Fruit fly (Drosophila melanogaster): ENCODE data around the gene JMJD6.
A peak's percentile ranks its signal among the peaks of the same experiment; 100 is the strongest.

The JMJD6 gene

DNA sequence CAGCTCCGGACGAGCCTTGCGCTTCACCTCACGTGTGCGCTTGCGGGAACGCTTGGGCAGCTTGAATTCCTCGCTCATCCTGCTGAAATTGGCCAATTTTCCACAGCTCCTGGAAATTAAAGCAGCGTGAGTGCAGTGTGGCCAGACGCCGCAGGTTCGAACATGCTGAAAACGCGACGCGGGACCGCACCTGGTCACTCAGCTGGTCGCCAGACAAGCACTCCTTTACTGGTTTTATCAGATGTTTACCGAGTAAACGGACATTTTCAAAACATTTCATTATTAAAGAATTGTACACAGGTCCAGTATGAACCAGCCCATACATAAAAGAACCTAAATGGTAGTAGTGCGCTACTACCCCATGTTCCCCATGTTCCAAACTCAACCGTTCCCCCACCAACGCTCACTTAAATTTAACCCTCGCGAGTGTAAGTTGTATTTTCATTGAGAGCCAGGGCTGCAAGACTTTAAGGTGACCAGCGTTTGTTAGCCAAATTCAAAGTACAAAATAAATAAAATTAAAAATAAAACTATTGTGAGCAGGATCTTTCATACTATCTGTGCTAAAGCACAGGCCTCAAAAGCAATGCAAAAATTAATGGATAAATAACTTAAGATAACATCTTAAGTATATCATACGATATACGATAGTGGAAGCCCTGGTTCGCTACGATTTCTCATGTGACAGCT, at the start of gene JMJD6, which contains the start of the genes CG7071 and Muted:
Gene JMJD6 (minus strand): TSS at position 154 of the 690 bp plus-strand sequence.
Gene CG7071 (plus strand): TSS at position 403 of the 690 bp plus-strand sequence.
Gene Muted (plus strand): TSS at position 403 of the 690 bp plus-strand sequence.
- peak; percentile 82 for TF ChIP-seq CG17801 (GFP tag; optimal IDR thresholded peaks at IDR 0.05; ENCODE audit: partially characterized antibody)

DNA sequence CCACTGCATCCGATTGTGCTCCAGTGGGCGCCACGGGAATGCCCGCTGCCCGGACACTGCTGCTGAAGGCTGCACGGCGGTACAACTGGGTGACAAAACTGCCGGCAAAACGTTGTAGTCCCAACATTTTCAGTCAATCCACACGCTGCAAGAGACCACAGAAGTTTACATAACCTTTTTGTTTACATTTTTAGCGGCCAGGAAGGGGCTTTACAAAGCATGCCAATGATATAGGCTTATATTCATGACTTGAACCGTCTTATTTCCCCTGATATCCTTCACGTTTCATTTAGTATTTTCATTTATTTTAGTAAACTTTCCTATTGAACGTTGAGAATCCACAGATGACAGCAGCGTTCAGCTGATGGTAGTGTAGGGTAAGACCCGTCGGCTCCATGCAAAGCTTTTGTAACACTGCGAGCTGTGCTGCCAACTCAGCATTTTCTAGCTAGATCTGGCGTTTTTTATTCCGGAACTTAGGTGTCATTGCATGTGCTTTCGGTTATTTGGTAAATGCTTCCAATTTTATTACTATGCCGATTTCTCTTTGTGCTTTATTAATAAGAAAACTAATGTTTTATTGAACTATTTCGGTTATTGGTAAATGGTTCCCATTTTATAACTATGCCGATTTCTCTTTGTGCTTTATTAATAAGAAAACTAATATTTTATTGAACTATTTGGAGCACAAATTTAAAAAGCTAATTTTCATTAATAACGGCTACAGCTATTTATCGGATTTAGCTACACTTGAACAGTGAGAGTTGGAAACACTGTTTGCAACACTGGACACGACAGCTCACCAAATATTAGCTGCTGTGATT, 48.6 kb upstream of the JMJD6 start, which contains the start of the genes CG13850 and lqfR:
Gene CG13850 (minus strand): TSS at position 379 of the 824 bp plus-strand sequence.
Gene lqfR (plus strand): TSS at position 765 of the 824 bp plus-strand sequence.
- TF ChIP-seq CG17801 (GFP tag; optimal IDR thresholded peaks at IDR 0.05; ENCODE audit: partially characterized antibody), result peak; percentile 50

DNA sequence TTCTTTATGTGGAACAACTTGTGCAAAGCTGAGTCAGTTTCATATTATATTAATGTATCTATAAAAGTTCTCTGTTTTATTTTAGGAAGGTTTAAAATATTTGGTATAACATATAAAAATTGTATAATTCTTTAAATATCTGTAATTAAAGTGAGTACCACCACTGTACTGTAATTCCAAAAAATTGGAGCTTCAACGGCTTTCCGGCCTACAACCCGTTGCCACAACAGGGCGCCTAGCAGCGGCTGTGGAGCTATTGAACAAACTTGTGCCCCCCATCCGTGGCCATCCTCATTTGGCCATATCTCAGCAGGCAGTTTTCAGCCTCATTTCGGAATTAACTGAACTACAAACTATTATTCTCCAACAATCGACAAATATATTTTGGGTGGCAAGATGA, 43.5 kb upstream of the JMJD6 start, which contains the start of gene CG13855:
Gene CG13855 (plus strand): TSS at position 301 of the 400 bp plus-strand sequence.
- no peak for TF ChIP-seq CG17801 (GFP tag; optimal IDR thresholded peaks at IDR 0.05; ENCODE audit: partially characterized antibody)

DNA sequence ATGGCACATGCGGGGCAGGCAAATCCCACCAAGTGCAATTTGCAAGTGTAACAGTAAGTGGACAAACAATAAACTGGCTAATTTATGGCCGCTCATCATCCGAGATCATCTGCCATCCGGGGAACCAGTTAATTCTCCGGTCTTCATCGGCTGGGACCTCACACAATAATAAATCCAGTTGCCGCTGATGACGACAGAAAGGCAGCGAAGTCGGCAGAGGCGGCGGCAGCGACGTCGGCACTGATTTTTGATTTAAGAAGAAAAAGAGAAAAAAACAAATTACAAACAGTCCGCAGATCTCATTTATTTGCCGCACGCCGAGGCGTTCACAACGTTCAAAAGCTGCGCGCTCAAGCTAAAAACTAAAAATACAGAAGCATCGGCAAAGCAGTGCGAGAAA, 40.2 kb upstream of the JMJD6 start, which contains the start of gene CG13856:
Gene CG13856 (plus strand): TSS at position 301 of the 400 bp plus-strand sequence.
- TF ChIP-seq CG17801 (GFP tag; optimal IDR thresholded peaks at IDR 0.05; ENCODE audit: partially characterized antibody), result no peak

DNA sequence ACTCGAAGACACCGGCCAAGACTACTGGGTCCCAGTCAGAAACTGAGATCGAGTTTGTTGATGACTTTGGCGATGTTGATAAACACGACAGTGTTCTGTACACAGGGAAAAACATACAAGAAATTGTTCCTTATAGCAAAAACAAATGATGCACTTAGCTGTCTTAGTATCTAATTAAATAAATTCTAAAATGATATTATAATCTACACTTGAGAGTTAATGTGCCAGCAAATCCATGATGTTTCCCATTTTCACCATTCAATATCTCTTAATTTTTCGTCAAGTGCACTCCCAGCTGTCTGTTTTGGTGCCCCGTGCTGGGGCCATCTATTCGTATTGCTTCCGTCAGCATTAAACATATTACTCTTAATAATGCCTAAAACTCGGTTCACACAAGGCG, 38.1 kb upstream of the JMJD6 start:
- TF ChIP-seq CG17801 (GFP tag; optimal IDR thresholded peaks at IDR 0.05; ENCODE audit: partially characterized antibody), result no peak

DNA sequence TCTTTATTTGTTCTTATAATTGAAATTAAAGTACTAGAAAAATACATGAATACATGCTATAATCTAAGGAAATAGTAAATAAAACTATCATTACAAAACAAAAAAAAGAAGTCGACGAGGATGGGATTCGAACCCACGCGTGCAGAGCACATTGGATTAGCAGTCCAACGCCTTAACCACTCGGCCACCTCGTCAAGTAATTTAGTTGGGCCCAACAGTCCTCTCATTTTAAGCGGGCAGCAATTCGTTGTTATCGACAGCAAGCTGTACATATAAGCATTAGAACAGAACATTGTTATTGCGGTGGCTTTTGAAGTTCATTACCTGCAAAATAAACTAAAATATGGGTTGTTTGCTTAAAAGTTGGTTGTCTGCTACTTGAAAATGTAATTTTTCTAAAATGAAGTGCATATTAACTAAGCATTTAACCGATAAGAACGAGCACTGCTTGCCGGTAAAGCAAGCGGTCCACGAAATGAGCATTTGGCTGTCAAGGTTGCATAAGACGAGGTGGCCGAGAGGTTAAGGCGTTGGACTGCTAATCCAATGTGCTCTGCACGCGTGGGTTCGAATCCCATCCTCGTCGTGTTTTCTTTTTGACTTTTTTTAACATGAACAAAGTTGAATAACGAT, 35.0 kb upstream of the JMJD6 start:
- TF ChIP-seq CG17801 (GFP tag; optimal IDR thresholded peaks at IDR 0.05; ENCODE audit: partially characterized antibody), result no peak

DNA sequence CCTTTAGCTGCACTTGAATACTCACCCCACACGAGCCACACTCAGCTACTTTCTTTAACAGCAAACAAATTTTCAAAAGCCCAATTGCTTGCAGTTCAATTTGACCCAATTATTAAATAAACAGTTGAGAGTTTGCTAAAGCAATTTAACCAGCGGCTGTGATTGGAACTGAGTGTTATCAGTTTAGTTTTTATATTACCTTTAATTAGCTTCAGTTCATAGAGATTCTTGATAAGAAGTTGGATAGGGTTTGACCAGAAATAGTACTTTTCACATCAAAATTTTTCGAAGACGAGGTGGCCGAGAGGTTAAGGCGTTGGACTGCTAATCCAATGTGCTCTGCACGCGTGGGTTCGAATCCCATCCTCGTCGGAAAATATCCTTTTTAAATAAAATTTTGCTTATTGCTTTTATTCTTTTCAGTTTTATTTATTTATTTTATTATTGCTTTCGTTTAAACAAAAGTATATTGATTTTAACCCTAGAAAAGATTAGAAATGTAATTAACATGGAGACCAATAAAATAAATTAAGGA, 34.1 kb upstream of the JMJD6 start:
- no peak for TF ChIP-seq CG17801 (GFP tag; optimal IDR thresholded peaks at IDR 0.05; ENCODE audit: partially characterized antibody)

DNA sequence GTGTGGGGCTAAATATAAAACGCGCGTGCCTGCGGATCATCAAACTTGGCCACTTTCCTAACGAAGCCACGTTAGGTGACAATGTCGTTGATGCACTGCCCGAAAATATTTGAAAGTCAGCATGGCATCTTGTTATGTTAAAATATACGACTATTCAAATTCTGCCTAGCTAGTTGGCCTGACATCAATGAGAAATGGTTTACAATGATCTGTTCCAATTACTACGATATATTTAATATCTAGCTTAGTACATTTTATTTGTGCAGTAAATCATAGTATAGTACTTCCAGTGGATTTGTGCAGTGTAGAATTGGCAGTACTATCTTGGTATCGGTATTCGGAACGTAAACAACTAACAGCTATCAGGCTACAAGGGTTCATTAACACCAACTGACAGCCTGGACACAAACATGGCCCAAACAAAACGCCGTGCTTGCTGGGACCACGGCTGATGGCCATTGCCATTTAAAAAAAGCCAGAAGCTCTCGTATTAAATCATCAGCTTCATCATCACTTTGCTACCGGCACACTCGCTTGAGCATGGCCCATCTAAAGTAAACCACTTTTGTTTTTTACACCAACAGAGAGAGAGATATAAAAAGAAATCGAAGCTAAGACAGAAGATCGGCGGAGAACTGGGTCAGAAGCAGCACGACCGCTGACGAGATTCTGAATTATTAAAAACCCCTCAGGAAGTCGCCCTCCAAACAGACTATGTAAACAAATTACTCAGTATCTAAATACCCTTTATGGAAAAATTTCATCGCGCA, 33.4 kb upstream of the JMJD6 start:
- TF ChIP-seq CG17801 (GFP tag; optimal IDR thresholded peaks at IDR 0.05; ENCODE audit: partially characterized antibody), result no peak

DNA sequence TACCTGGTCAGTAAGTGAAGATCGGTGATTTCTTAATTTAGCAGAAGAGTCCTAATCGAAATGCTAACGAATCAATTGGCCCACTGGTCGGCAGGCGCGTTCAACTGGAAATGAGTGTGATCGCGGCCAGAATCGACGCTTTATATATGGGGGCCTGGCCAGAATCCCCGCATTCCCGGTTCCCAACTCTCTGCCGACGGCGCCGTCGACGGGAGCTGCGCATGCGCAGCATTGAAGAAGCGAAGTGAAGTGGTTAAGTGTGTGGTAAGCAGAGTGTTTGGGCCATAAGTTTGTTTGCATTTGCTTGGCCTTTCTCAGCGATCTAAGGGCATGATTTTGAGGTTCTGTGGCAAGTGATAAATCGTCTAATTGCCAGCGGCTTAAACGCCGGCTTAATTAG, 31.8 kb upstream of the JMJD6 start, which contains the start of gene CG13857:
Gene CG13857 (minus strand): TSS at position 101 of the 400 bp plus-strand sequence.
- no peak for TF ChIP-seq CG17801 (GFP tag; optimal IDR thresholded peaks at IDR 0.05; ENCODE audit: partially characterized antibody)

DNA sequence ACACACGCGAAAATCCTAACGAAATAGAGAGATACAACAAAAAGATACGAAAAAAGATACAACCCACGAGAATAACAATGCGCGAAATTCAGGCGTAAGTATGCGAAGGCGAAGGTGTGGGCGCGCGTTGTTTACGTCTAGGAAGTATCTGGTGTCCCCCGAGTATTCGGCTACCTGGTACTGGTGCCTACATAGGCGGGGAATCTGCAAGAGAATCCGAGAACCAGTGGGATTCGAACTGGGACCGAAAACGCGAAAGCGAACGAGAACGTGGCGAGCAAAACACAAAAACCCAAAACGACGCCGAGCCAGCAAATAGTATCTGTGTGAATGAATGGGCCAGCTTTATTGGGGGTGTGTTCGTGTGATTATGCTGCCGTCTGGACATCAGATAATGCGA, 27.9 kb upstream of the JMJD6 start:
- TF ChIP-seq CG17801 (GFP tag; optimal IDR thresholded peaks at IDR 0.05; ENCODE audit: partially characterized antibody), result no peak

DNA sequence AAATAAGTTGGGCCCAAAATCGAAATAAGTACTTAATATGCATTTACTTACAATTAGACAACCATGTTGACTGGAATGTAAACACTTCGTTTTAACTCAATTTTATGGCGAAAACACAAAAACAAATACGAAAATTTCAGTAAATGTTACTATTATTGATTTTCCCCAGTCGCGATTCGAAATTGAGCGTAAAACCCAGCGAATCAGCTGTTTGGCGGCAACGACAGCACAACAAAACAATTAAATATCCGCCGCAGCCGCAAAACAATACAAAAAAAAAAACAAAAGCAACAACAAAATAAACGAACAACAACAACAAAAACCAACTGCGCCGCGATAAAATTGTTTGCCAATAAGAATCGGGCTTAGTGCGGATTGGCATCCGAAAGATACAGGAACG, 27.4 kb upstream of the JMJD6 start, which contains the start of the genes CAH8 and CG7059:
Gene CAH8 (minus strand): TSS at position 101 of the 400 bp plus-strand sequence.
Gene CG7059 (plus strand): TSS at position 167 of the 400 bp plus-strand sequence.
- no peak for TF ChIP-seq CG17801 (GFP tag; optimal IDR thresholded peaks at IDR 0.05; ENCODE audit: partially characterized antibody)

DNA sequence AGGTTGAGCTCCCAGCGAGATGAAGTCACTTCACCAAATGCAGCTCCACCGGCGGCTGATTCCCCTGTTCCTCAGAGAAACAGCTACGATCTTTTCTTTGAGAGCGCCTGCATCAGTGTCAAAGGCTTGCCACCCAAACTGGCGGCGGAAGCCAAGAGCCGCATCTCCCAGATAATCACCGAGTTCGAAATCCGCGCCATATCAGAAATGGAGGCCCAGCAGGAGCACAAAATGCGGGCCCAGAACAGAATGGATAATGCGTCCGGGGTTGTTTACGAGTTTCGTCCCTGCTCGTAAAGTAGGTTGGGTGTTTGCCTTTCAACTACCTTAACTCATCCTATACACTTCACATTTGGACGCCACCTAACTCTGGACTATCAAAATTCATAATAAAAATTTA, 19.6 kb upstream of the JMJD6 start, which contains the start of gene Gpdh3:
Gene Gpdh3 (plus strand): TSS at position 301 of the 400 bp plus-strand sequence.
- no peak for TF ChIP-seq CG17801 (GFP tag; optimal IDR thresholded peaks at IDR 0.05; ENCODE audit: partially characterized antibody)

DNA sequence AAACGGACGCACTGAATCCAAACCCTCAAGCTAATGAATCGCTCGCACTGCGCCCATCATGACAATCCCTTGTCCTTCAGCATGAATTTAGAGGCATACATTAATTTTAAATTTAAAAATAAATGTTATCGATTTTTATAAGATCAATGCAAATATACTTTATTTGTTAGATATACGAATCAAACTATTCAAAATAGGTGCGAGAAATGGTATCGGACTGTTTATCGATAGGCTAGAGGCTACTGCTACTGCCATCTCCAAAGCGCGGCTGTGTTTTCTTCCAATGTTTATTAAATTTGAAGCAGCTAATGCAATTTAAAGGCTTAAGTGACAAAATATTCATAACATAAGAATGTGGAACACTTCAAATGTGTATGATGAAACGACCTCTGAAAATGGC, 18.9 kb upstream of the JMJD6 start, which contains the start of gene CG43342:
Gene CG43342 (plus strand): TSS at position 264 of the 400 bp plus-strand sequence.
- no peak for TF ChIP-seq CG17801 (GFP tag; optimal IDR thresholded peaks at IDR 0.05; ENCODE audit: partially characterized antibody)

DNA sequence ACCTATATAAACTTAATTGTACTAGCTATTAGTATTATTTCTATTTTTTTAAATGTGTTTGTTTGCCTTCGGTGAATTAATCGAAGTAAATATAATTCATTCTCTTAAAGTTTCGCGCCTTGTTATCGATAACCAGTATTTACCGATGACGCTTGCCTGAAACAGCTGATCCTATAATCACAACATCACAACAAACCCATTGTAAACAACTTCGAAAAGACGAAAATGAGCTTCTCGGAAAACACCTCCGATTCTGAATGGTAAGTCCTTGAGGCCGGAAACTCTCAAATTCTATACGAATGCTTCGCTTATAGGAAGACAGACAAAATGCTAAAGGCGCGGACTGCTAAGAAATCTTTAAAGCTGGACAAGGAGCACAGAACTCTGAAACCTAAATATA, 17.8 kb upstream of the JMJD6 start, which contains the start of gene CG34149:
Gene CG34149 (plus strand): TSS at position 187 of the 400 bp plus-strand sequence.
- TF ChIP-seq CG17801 (GFP tag; optimal IDR thresholded peaks at IDR 0.05; ENCODE audit: partially characterized antibody), result no peak
